Worm (Caenorhabditis elegans) whole organism, L4 larva: ENCODE measurements around the gene mrps-26.

Experiments used
- jun-1 ChIP-seq: fragments of 150-350 bp; optimal IDR thresholded peaks from 2 replicates; lab custom pipeline; 2014; ENCODE audit warnings: missing biosample characterization, missing genetic modification reagents, missing genetic modification characterization
- nhr-11 ChIP-seq: fragments of 150-350 bp; optimal IDR thresholded peaks from 2 replicates; lab custom pipeline; 2014; ENCODE audit warnings: missing biosample characterization, missing genetic modification characterization
- nhr-77 ChIP-seq: fragments of 150-350 bp; optimal IDR thresholded peaks from 2 replicates; lab custom pipeline; 2014; ENCODE audit warnings: missing biosample characterization, missing genetic modification characterization
- pha-4 ChIP-seq, 2 experiments: fragments of 150-350 bp in 1 of 2; fragments of 200-800 bp in 1 of 2; sonication (Bioruptor generic) in 1 of 2; IDR thresholded peaks in 1 of 2; optimal IDR thresholded peaks in 1 of 2; 2 replicates each; pipeline versions ENCODE4 v1.3.6 to Lab custom; 2014 to 2022; ENCODE audit warnings: missing genetic modification characterization in 2 of 2, missing genetic modification reagents in 2 of 2, missing biosample characterization in 1 of 2, missing compliant biosample characterization in 1 of 2
- zfp-2 ChIP-seq: sonication (generic microtip); optimal IDR thresholded peaks from 2 replicates; lab custom pipeline; 2016; ENCODE audit warnings: mild to moderate bottlenecking, missing genetic modification characterization, missing compliant biosample characterization
- zip-11 ChIP-seq: fragments of 200-800 bp; sonication (Bioruptor generic); IDR thresholded peaks from 2 replicates; pipeline ENCODE4 v1.3.6; 2022; ENCODE audit warnings: missing genetic modification characterization, missing compliant biosample characterization

- TF ChIP-seq nhr-77 (tag; lab: Kevin White, UChicago) (no peak), pha-4 (GFP tag; IDR thresholded peaks at IDR 0.05; lab: Robert Waterston, UW) (peak; percentile 36; the same call in 1 of the 2 replicates), pha-4 (tag; optimal IDR thresholded peaks at IDR 0.05; lab: Kevin White, UChicago) (no peak), jun-1 (tag; lab: Kevin White, UChicago) (no peak), zfp-2 (tag; lab: Kevin White, UChicago) (no peak), zip-11 (GFP tag; lab: Robert Waterston, UW) (no peak), nhr-11 (tag; lab: Kevin White, UChicago) (no peak)
Measured at ce11 chrIII:5203310-5203709, 31.1 kb upstream of the mrps-26 start.
